Fruit fly (Drosophila melanogaster) whole organism, embryonic: ENCODE measurements around the gene qm.

Experiments
- Ada2b ChIP-seq: fragments of 200-800 bp; sonication (Bioruptor generic); IDR thresholded peaks from 2 replicates; pipeline ENCODE4 v1.3.6; 2022; ENCODE audit warnings: missing biosample characterization, missing genetic modification characterization
- Asciz ChIP-seq: fragments of 200-800 bp; sonication (Bioruptor generic); optimal IDR thresholded peaks from 2 replicates; lab custom pipeline; 2017; ENCODE audit warnings: missing biosample characterization, mild to moderate bottlenecking, missing genetic modification characterization, missing genetic modification reagents
- Bgb ChIP-seq: fragments of 200-800 bp; sonication (Bioruptor generic); IDR thresholded peaks from 2 replicates; pipeline ENCODE4 v1.3.6; 2022; ENCODE audit warnings: missing biosample characterization, missing genetic modification characterization; ENCODE audit not compliant: partially characterized antibody
- CG11696 ChIP-seq: fragments of 200-800 bp; sonication (Bioruptor generic); IDR thresholded peaks from 2 replicates; pipeline ENCODE4 v1.3.6; 2022; ENCODE audit warnings: missing biosample characterization, missing genetic modification characterization
- CG12071 ChIP-seq: fragments of 200-800 bp; sonication (Bioruptor generic); optimal IDR thresholded peaks from 3 replicates; lab custom pipeline; 2018; ENCODE audit warnings: missing biosample characterization, mild to moderate bottlenecking, missing genetic modification characterization
- CG17328 ChIP-seq: fragments of 200-800 bp; sonication (Bioruptor generic); IDR thresholded peaks from 2 replicates; pipeline ENCODE4 v1.3.6; 2022; ENCODE audit warnings: missing biosample characterization, missing genetic modification characterization
- CG17829 ChIP-seq: fragments of 200-800 bp; optimal IDR thresholded peaks from 2 replicates; lab custom pipeline; 2019; ENCODE audit warnings: missing biosample characterization, mild to moderate bottlenecking, missing genetic modification characterization, moderate library complexity
- CG2116 ChIP-seq: fragments of 200-800 bp; sonication (Bioruptor generic); optimal IDR thresholded peaks from 3 replicates; lab custom pipeline; 2018; ENCODE audit warnings: missing biosample characterization, mild to moderate bottlenecking, missing genetic modification characterization
- CG30020 ChIP-seq: fragments of 200-800 bp; optimal IDR thresholded peaks from 2 replicates; lab custom pipeline; 2019; ENCODE audit warnings: missing biosample characterization, mild to moderate bottlenecking, missing genetic modification characterization, moderate library complexity
- CG3281 ChIP-seq: fragments of 200-800 bp; sonication (Bioruptor generic); optimal IDR thresholded peaks from 3 replicates; lab custom pipeline; 2017; ENCODE audit warnings: missing biosample characterization, mild to moderate bottlenecking, missing genetic modification characterization
- CG3847 ChIP-seq: fragments of 200-800 bp; sonication (Bioruptor generic); IDR thresholded peaks from 2 replicates; pipeline ENCODE4 v1.3.6; 2022; ENCODE audit warnings: missing biosample characterization, missing genetic modification characterization
- CG4404 ChIP-seq: fragments of 200-800 bp; sonication (Bioruptor generic); IDR thresholded peaks from 2 replicates; pipeline ENCODE4 v1.3.6; 2022; ENCODE audit warnings: missing biosample characterization, missing genetic modification characterization
- CG5953 ChIP-seq: fragments of 200-800 bp; sonication (Bioruptor generic); IDR thresholded peaks from 2 replicates; pipeline ENCODE4 v1.3.6; 2022; ENCODE audit warnings: missing biosample characterization, missing genetic modification characterization
- CG9797 ChIP-seq: fragments of 200-800 bp; sonication (Bioruptor generic); optimal IDR thresholded peaks from 3 replicates; lab custom pipeline; 2018; ENCODE audit warnings: missing biosample characterization, mild to moderate bottlenecking, missing genetic modification characterization
- CG9817 ChIP-seq: fragments of 200-800 bp; sonication (Bioruptor generic); optimal IDR thresholded peaks from 2 replicates; lab custom pipeline; 2018; ENCODE audit warnings: missing biosample characterization, mild to moderate bottlenecking, missing genetic modification characterization, moderate library complexity
- Dbx ChIP-seq: fragments of 200-800 bp; sonication (Bioruptor generic); IDR thresholded peaks from 3 replicates; pipeline ENCODE4 v1.3.6; 2022; ENCODE audit warnings: missing biosample characterization, missing genetic modification characterization
- E2f2 ChIP-seq: fragments of 200-800 bp; sonication (Bioruptor generic); IDR thresholded peaks from 2 replicates; pipeline ENCODE4 v1.3.6; 2022; ENCODE audit warnings: missing biosample characterization, missing genetic modification characterization
- Ets97D ChIP-seq: fragments of 200-800 bp; sonication (Bioruptor generic); optimal IDR thresholded peaks from 3 replicates; lab custom pipeline; 2016; ENCODE audit warnings: missing biosample characterization, missing genetic modification characterization
- Fer2 ChIP-seq: fragments of 200-800 bp; sonication (Bioruptor generic); optimal IDR thresholded peaks from 2 replicates; lab custom pipeline; 2018; ENCODE audit warnings: missing biosample characterization, mild to moderate bottlenecking, missing genetic modification characterization, moderate library complexity
- Gug ChIP-seq: fragments of 200-800 bp; sonication (Bioruptor generic); IDR thresholded peaks from 4 replicates; pipeline ENCODE4 v1.3.6; 2022; ENCODE audit warnings: missing biosample characterization, missing genetic modification characterization
- H15 ChIP-seq: fragments of 200-800 bp; sonication (Bioruptor generic); IDR thresholded peaks from 3 replicates; pipeline ENCODE4 v1.3.6; 2022; ENCODE audit warnings: missing biosample characterization, missing genetic modification characterization
- HLHmδ ChIP-seq: fragments of 200-800 bp; sonication (Bioruptor generic); optimal IDR thresholded peaks from 2 replicates; lab custom pipeline; 2018; ENCODE audit warnings: missing biosample characterization, mild to moderate bottlenecking, missing genetic modification characterization, moderate library complexity
- Hr51 ChIP-seq, 2 experiments: fragments of 200-800 bp; sonication (Bioruptor generic); optimal IDR thresholded peaks; 2 replicates in 1 of 2; 3 replicates in 1 of 2; lab custom pipeline; 2016 to 2018; ENCODE audit warnings: missing biosample characterization in 2 of 2, missing genetic modification characterization in 2 of 2, mild to moderate bottlenecking in 1 of 2, moderate library complexity in 1 of 2
- Hsf ChIP-seq: fragments of 200-800 bp; sonication (Bioruptor generic); optimal IDR thresholded peaks from 3 replicates; lab custom pipeline; 2016; ENCODE audit warnings: missing biosample characterization, missing genetic modification characterization
- MESR4 ChIP-seq: fragments of 200-800 bp; sonication (Bioruptor generic); optimal IDR thresholded peaks from 2 replicates; lab custom pipeline; 2018; ENCODE audit warnings: missing biosample characterization, mild to moderate bottlenecking, missing genetic modification characterization, moderate library complexity
- Neu2 ChIP-seq: fragments of 200-800 bp; sonication (Bioruptor generic); optimal IDR thresholded peaks from 3 replicates; lab custom pipeline; 2016; ENCODE audit warnings: missing biosample characterization, missing genetic modification characterization, borderline replicate concordance
- NfI ChIP-seq: fragments of 200-800 bp; sonication (Bioruptor generic); optimal IDR thresholded peaks from 3 replicates; lab custom pipeline; 2018; ENCODE audit warnings: missing biosample characterization, mild to moderate bottlenecking, missing genetic modification characterization, moderate library complexity
- Sry-δ ChIP-seq: fragments of 200-800 bp; sonication (Bioruptor generic); optimal IDR thresholded peaks from 2 replicates; lab custom pipeline; 2016; ENCODE audit warnings: missing biosample characterization, missing genetic modification characterization
- bigmax ChIP-seq: fragments of 200-800 bp; sonication (Bioruptor generic); optimal IDR thresholded peaks from 2 replicates; lab custom pipeline; 2018; ENCODE audit warnings: missing biosample characterization, mild to moderate bottlenecking, missing genetic modification characterization
- dan ChIP-seq: fragments of 200-800 bp; sonication (Bioruptor generic); IDR thresholded peaks from 2 replicates; pipeline ENCODE4 v1.3.6; 2022; ENCODE audit warnings: missing biosample characterization, missing genetic modification characterization
- dm ChIP-seq: fragments of 200-800 bp; sonication (Bioruptor generic); optimal IDR thresholded peaks from 3 replicates; lab custom pipeline; 2016; ENCODE audit warnings: missing biosample characterization, missing genetic modification characterization
- ftz-f1 ChIP-seq: fragments of 200-800 bp; sonication (Bioruptor generic); optimal IDR thresholded peaks from 2 replicates; lab custom pipeline; 2016; ENCODE audit warnings: missing biosample characterization, missing genetic modification characterization
- ken ChIP-seq: fragments of 200-800 bp; sonication (Bioruptor generic); IDR thresholded peaks from 3 replicates; pipeline ENCODE4 v1.3.6; 2022; ENCODE audit warnings: missing biosample characterization, missing genetic modification characterization
- lola ChIP-seq, 3 experiments: fragments of >200 bp in 2 of 3; fragments of 200-800 bp in 1 of 3; sonication (Bioruptor generic) in 1 of 3; optimal IDR thresholded peaks; 2 replicates each; lab custom pipeline; 2017 to 2019; ENCODE audit warnings: missing biosample characterization in 3 of 3, missing genetic modification characterization in 3 of 3, mild to moderate bottlenecking in 1 of 3, moderate library complexity in 1 of 3
- nau ChIP-seq: fragments of 200-800 bp; sonication (Bioruptor generic); optimal IDR thresholded peaks from 3 replicates; lab custom pipeline; 2017; ENCODE audit warnings: missing biosample characterization, mild to moderate bottlenecking, missing genetic modification characterization, missing genetic modification reagents
- nerfin-1 ChIP-seq: fragments of 200-800 bp; sonication (Bioruptor generic); optimal IDR thresholded peaks from 3 replicates; lab custom pipeline; 2019; ENCODE audit warnings: missing biosample characterization, mild to moderate bottlenecking, missing genetic modification characterization, moderate library complexity
- pfk ChIP-seq: fragments of 200-800 bp; sonication (Bioruptor generic); optimal IDR thresholded peaks from 2 replicates; lab custom pipeline; 2018; ENCODE audit warnings: missing biosample characterization, mild to moderate bottlenecking, missing genetic modification characterization, moderate library complexity
- pho ChIP-seq: fragments of 200-800 bp; sonication (Bioruptor generic); optimal IDR thresholded peaks from 2 replicates; lab custom pipeline; 2016; ENCODE audit warnings: missing biosample characterization, missing genetic modification characterization
- repo ChIP-seq: fragments of 200-800 bp; sonication (Bioruptor generic); optimal IDR thresholded peaks from 2 replicates; lab custom pipeline; 2016; ENCODE audit warnings: missing biosample characterization, missing genetic modification characterization
- scrt ChIP-seq: fragments of 200-800 bp; sonication (Bioruptor generic); optimal IDR thresholded peaks from 2 replicates; lab custom pipeline; 2018; ENCODE audit warnings: missing biosample characterization, mild to moderate bottlenecking, missing genetic modification characterization, moderate library complexity
- sob ChIP-seq: fragments of 200-800 bp; sonication (Bioruptor generic); IDR thresholded peaks from 2 replicates; pipeline ENCODE4 v1.3.6; 2022; ENCODE audit warnings: missing biosample characterization, missing genetic modification characterization
- ssp ChIP-seq: fragments of 200-800 bp; sonication (Bioruptor generic); IDR thresholded peaks from 2 replicates; pipeline ENCODE4 v1.3.6; 2022; ENCODE audit warnings: missing biosample characterization, missing genetic modification characterization
- stc ChIP-seq: fragments of 200-800 bp; sonication (Bioruptor generic); IDR thresholded peaks from 2 replicates; pipeline ENCODE4 v1.3.6; 2022; ENCODE audit warnings: missing biosample characterization, missing genetic modification characterization
- tna ChIP-seq: fragments of 200-800 bp; sonication (Bioruptor generic); IDR thresholded peaks from 2 replicates; pipeline ENCODE4 v1.3.6; 2022; ENCODE audit warnings: missing biosample characterization, missing genetic modification characterization; ENCODE audit not compliant: partially characterized antibody
- twi ChIP-seq: fragments of 200-800 bp; optimal IDR thresholded peaks from 2 replicates; lab custom pipeline; 2019; ENCODE audit warnings: missing biosample characterization, mild to moderate bottlenecking, missing genetic modification characterization, moderate library complexity
- unc-4 ChIP-seq: fragments of 200-800 bp; sonication (Bioruptor generic); IDR thresholded peaks from 2 replicates; pipeline ENCODE4 v1.3.6; 2022; ENCODE audit warnings: missing biosample characterization, missing genetic modification characterization; ENCODE audit not compliant: partially characterized antibody
- zen2 ChIP-seq: fragments of 200-800 bp; sonication (Bioruptor generic); IDR thresholded peaks from 3 replicates; pipeline ENCODE4 v1.3.6; 2022; ENCODE audit warnings: missing biosample characterization, missing genetic modification characterization; ENCODE audit not compliant: partially characterized antibody

The qm gene

DNA sequence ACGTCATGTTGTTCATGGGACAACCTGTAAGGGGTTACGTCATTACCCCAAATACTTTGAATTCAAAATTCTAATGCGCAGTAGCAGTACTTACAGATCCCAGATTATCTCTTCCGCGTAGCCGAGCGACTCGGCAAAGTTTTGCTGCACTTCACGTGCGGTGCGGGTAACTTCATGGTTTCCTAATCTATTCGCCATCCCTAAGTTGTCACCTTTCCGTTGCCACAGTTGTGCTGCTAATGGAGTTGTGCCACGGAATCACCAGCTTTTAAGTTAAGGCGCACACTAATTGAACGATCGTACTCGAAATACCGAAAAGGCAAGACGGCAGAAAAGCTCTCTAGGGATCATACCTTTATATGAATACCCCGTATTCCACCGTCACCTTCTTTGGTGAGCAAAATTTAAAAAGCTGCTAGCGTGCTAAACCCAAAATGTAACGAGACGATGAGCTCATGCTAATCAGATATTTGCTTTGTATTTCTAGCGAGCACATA, 11.8 kb downstream of the qm start, which contains the start of gene pst (continued):
- TF ChIP-seq CG30020 = no peak
- no peak for TF ChIP-seq nau (GFP tag; lab: Kevin White, UChicago)
- no peak for TF ChIP-seq scrt (GFP tag; lab: Kevin White, UChicago)
- peak; percentile 52 for TF ChIP-seq CG12071 (GFP tag; lab: Kevin White, UChicago)

DNA sequence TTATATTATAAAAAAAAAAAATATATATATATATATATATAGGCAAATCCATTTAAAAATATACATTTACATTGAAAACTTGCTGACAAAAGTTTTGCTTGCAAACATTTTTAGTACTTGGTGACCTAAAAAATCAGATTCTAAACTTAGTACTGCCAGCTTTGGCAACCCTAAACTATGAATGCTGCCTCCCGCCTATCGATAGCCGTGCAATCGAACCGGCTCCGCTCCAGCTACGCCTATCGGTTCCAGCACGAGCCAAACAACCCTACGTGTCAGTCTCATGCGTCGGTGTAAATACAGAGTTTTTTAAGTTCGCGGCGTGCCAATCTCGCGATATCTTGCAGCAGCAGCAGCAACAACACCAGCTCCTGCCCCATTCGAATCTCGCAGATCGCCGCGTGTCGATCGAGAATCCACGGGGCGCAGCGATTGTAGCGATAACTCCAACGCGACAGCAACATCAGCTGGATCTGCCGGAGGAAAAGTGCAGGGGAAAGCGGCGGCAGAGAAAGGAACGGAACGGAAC, 12.3 kb downstream of the qm start, which contains the start of gene Sec63:
Gene Sec63 (plus strand): TSS at position 238 of the 529 bp plus-strand sequence.
- TF ChIP-seq H15 (GFP tag; lab: Robert Waterston, UW) = peak; percentile 63; the same call in 2 of the 3 replicates
- peak; percentile 38 for TF ChIP-seq Hsf (GFP tag; lab: Kevin White, UChicago)
- peak; percentile 80 for TF ChIP-seq unc-4 (GFP tag; lab: Robert Waterston, UW)
- peak; percentile 93 for TF ChIP-seq Bgb (GFP tag; lab: Robert Waterston, UW)
- TF ChIP-seq zen2 = peak; percentile 62; the same call in 2 of the 3 replicates
- peak; percentile 26 for TF ChIP-seq Fer2 (tag; lab: Kevin White, UChicago)
- peak; percentile 78 for TF ChIP-seq CG2116 (GFP tag; lab: Kevin White, UChicago)
- TF ChIP-seq stc (GFP tag; lab: Robert Waterston, UW) = 0 out of 2 replicates have a peak, but pooled peaks have one; percentile 18
- no peak for TF ChIP-seq lola (GFP tag; optimal IDR thresholded peaks at IDR 0.05; lab: Kevin White, UChicago)
- peak; percentile 77 for TF ChIP-seq Sry-δ (GFP tag; lab: Kevin White, UChicago)
- no peak for TF ChIP-seq Neu2 (GFP tag; lab: Kevin White, UChicago)
- peak; percentile 22 for TF ChIP-seq Asciz
- TF ChIP-seq nerfin-1 = peak; percentile 21
- peak; percentile 48; the same call in 1 of the 3 replicates for TF ChIP-seq ken
- TF ChIP-seq CG17829 (tag; lab: Kevin White, UChicago) = peak; percentile 20
- no peak for TF ChIP-seq bigmax (GFP tag; lab: Kevin White, UChicago)
- 0 out of 2 replicates have a peak, but pooled peaks have one; percentile 4 for TF ChIP-seq Ada2b (GFP tag; lab: Robert Waterston, UW)
- TF ChIP-seq HLHmδ (GFP tag; lab: Kevin White, UChicago) = peak; percentile 96
- 0 out of 2 replicates have a peak, but pooled peaks have one; percentile 30 for TF ChIP-seq ssp
- TF ChIP-seq CG9817 (tag; lab: Kevin White, UChicago) = peak; percentile 54
- no peak for TF ChIP-seq CG11696 (GFP tag; lab: Robert Waterston, UW)
- TF ChIP-seq CG3847 = peak; percentile 74
- TF ChIP-seq Hr51 (GFP tag; optimal IDR thresholded peaks at IDR 0.05; lab: Kevin White, UChicago) = peak; percentile 47 to 49
- no peak for TF ChIP-seq CG9797 (GFP tag; lab: Kevin White, UChicago)
- peak; percentile 36 for TF ChIP-seq NfI (GFP tag; lab: Kevin White, UChicago)
- TF ChIP-seq tna = peak; percentile 89
- TF ChIP-seq MESR4 (GFP tag; lab: Kevin White, UChicago) = peak; percentile 83
- no peak for TF ChIP-seq twi
- TF ChIP-seq dan (GFP tag; lab: Robert Waterston, UW) = no peak
- TF ChIP-seq E2f2 = peak; percentile 53; the same call in 1 of the 2 replicates
- peak; percentile 19; the same call in 1 of the 2 replicates for TF ChIP-seq sob
- no peak for TF ChIP-seq ftz-f1 (GFP tag; lab: Kevin White, UChicago)
- peak; percentile 32; the same call in 1 of the 2 replicates for TF ChIP-seq CG17328
- peak; percentile 58 for TF ChIP-seq CG3281 (GFP tag; lab: Kevin White, UChicago)
- TF ChIP-seq CG5953 (GFP tag; lab: Robert Waterston, UW) = no peak
- TF ChIP-seq Dbx (GFP tag; lab: Robert Waterston, UW) = peak; percentile 45; the same call in 2 of the 3 replicates
- peak; percentile 93 for TF ChIP-seq pfk
- TF ChIP-seq repo (GFP tag; lab: Kevin White, UChicago) = peak; percentile 6
- TF ChIP-seq dm = peak; percentile 72
- TF ChIP-seq Ets97D (GFP tag; lab: Kevin White, UChicago) = no peak
- TF ChIP-seq Gug (GFP tag; lab: Robert Waterston, UW) = peak; percentile 4; the same call in 1 of the 4 replicates
- TF ChIP-seq pho (GFP tag; lab: Kevin White, UChicago) = no peak
- TF ChIP-seq CG4404 (GFP tag; lab: Robert Waterston, UW) = no peak
